Worm (Caenorhabditis elegans) whole organism, L1 larva: ENCODE measurements around the gene lido-1.

Experiments
- C34B4.2 ChIP-seq: sonication (generic microtip); optimal IDR thresholded peaks from 2 replicates; lab custom pipeline; 2017; ENCODE audit warnings: mild to moderate bottlenecking, missing genetic modification characterization, missing compliant biosample characterization
- blmp-1 ChIP-seq: fragments of 150-350 bp; optimal IDR thresholded peaks from 2 replicates; lab custom pipeline; 2014; ENCODE audit warnings: missing biosample characterization, missing genetic modification characterization
- ceh-8 ChIP-seq: fragments of 200-800 bp; sonication (Bioruptor generic); optimal IDR thresholded peaks from 2 replicates; lab custom pipeline; 2018; ENCODE audit warnings: mild to moderate bottlenecking, missing genetic modification characterization, moderate library complexity, missing compliant biosample characterization
- ceh-88 ChIP-seq: fragments of 200-800 bp; sonication (Bioruptor generic); IDR thresholded peaks from 2 replicates; pipeline ENCODE4 v1.3.6; 2022; ENCODE audit warnings: missing genetic modification characterization, missing compliant biosample characterization
- dpl-1 ChIP-seq, 3 experiments: fragments of 150-350 bp in 2 of 3; sonication (generic microtip) in 1 of 3; optimal IDR thresholded peaks; 2 replicates each; lab custom pipeline; 2014 to 2017; ENCODE audit warnings: missing biosample characterization in 3 of 3, missing genetic modification characterization in 3 of 3, missing genetic modification reagents in 3 of 3
- egl-13 ChIP-seq: sonication (generic microtip); optimal IDR thresholded peaks from 2 replicates; lab custom pipeline; 2016; ENCODE audit warnings: missing genotype, missing genetic modification reagents, missing genetic modification characterization, missing compliant biosample characterization
- elt-3 ChIP-seq, 6 experiments: fragments of 150-350 bp in 1 of 6; sonication (generic microtip); optimal IDR thresholded peaks; 2 replicates each; lab custom pipeline; 2017 to 2018; ENCODE audit warnings: missing biosample characterization in 6 of 6, missing genetic modification characterization in 6 of 6, inconsistent platforms in 1 of 6
- fkh-4 ChIP-seq: sonication (generic microtip); optimal IDR thresholded peaks from 2 replicates; lab custom pipeline; 2016; ENCODE audit warnings: missing compliant biosample characterization, missing genetic modification characterization, borderline replicate concordance
- fkh-8 ChIP-seq: sonication (generic microtip); optimal IDR thresholded peaks from 2 replicates; lab custom pipeline; 2016; ENCODE audit warnings: mild to moderate bottlenecking, missing genetic modification characterization, missing compliant biosample characterization
- isw-1 ChIP-seq: fragments of 200-800 bp; sonication (Bioruptor generic); IDR thresholded peaks from 2 replicates; pipeline ENCODE4 v1.3.6; 2022; ENCODE audit warnings: missing genetic modification characterization, missing compliant biosample characterization
- lin-13 ChIP-seq: fragments of 150-350 bp; optimal IDR thresholded peaks from 2 replicates; lab custom pipeline; 2014; ENCODE audit warnings: missing biosample characterization, missing genetic modification reagents, missing genetic modification characterization
- lin-14 ChIP-seq: fragments of 200-800 bp; sonication (Bioruptor generic); optimal IDR thresholded peaks from 2 replicates; lab custom pipeline; 2018; ENCODE audit warnings: mild to moderate bottlenecking, missing genetic modification characterization, moderate library complexity, missing compliant biosample characterization
- lin-15B ChIP-seq: fragments of 150-350 bp; sonication (generic microtip); optimal IDR thresholded peaks from 3 replicates; lab custom pipeline; 2014; ENCODE audit warnings: missing biosample characterization, missing genetic modification characterization
- lin-35 ChIP-seq, 2 experiments: fragments of 150-350 bp; optimal IDR thresholded peaks; 2 replicates each; lab custom pipeline; 2014; ENCODE audit warnings: missing biosample characterization in 2 of 2, missing genetic modification characterization in 2 of 2, missing genetic modification reagents in 2 of 2
- lin-39 ChIP-seq: fragments of 150-350 bp; optimal IDR thresholded peaks from 2 replicates; lab custom pipeline; 2014; ENCODE audit warnings: missing biosample characterization, missing genetic modification reagents, missing genetic modification characterization
- lsy-2 ChIP-seq, 2 experiments: fragments of 150-350 bp; optimal IDR thresholded peaks; 2 replicates each; lab custom pipeline; 2014; ENCODE audit warnings: missing biosample characterization in 2 of 2, missing genetic modification characterization in 2 of 2
- mdl-1 ChIP-seq, 2 experiments: fragments of 150-350 bp; optimal IDR thresholded peaks; 2 replicates each; lab custom pipeline; 2014 to 2017; ENCODE audit warnings: missing biosample characterization in 2 of 2, missing genetic modification characterization in 2 of 2, inconsistent platforms in 1 of 2
- mef-2 ChIP-seq: fragments of 150-350 bp; optimal IDR thresholded peaks from 2 replicates; lab custom pipeline; 2014; ENCODE audit warnings: missing biosample characterization, missing genetic modification characterization
- nhr-12 ChIP-seq: sonication (generic microtip); optimal IDR thresholded peaks from 2 replicates; lab custom pipeline; 2017; ENCODE audit warnings: missing biosample characterization, missing genetic modification characterization
- nhr-19 ChIP-seq: fragments of 200-800 bp; sonication (Bioruptor generic); conservative IDR thresholded peaks from 2 replicates; pipeline ENCODE4 v1.3.6; 2022; ENCODE audit warnings: missing genetic modification characterization, missing compliant biosample characterization
- nhr-20 ChIP-seq: sonication (generic microtip); optimal IDR thresholded peaks from 2 replicates; lab custom pipeline; 2016; ENCODE audit warnings: mild to moderate bottlenecking, missing genetic modification characterization, missing compliant biosample characterization
- nhr-237 ChIP-seq: fragments of 150-350 bp; optimal IDR thresholded peaks from 2 replicates; lab custom pipeline; 2014; ENCODE audit warnings: missing biosample characterization, missing genetic modification characterization
- nhr-28 ChIP-seq: fragments of 150-350 bp; optimal IDR thresholded peaks from 2 replicates; lab custom pipeline; 2014; ENCODE audit warnings: missing biosample characterization, missing genetic modification characterization
- nhr-71 ChIP-seq: sonication (generic microtip); optimal IDR thresholded peaks from 2 replicates; lab custom pipeline; 2016; ENCODE audit warnings: mild to moderate bottlenecking, missing genetic modification characterization, moderate library complexity, missing compliant biosample characterization
- nhr-76 ChIP-seq: sonication (generic microtip); optimal IDR thresholded peaks from 2 replicates; lab custom pipeline; 2017; ENCODE audit warnings: missing biosample characterization, missing genetic modification characterization
- nhr-77 ChIP-seq: fragments of 150-350 bp; optimal IDR thresholded peaks from 2 replicates; lab custom pipeline; 2014; ENCODE audit warnings: missing biosample characterization, missing genetic modification characterization
- nhr-85 ChIP-seq: sonication (generic microtip); peaks from one replicate; lab custom pipeline; 2016; ENCODE audit warnings: missing genetic modification characterization, inconsistent platforms, missing compliant biosample characterization
- nhr-90 ChIP-seq: sonication (generic microtip); optimal IDR thresholded peaks from 2 replicates; lab custom pipeline; 2016; ENCODE audit warnings: mild to moderate bottlenecking, missing genetic modification characterization, missing compliant biosample characterization; ENCODE audit not compliant: poor library complexity
- pag-3 ChIP-seq: sonication (generic microtip); optimal IDR thresholded peaks from 2 replicates; lab custom pipeline; 2017; ENCODE audit warnings: missing genetic modification characterization, mild to moderate bottlenecking, missing compliant biosample characterization, antibody characterized with exemption, borderline replicate concordance; ENCODE audit not compliant: insufficient read depth
- rnt-1 ChIP-seq: sonication (generic microtip); optimal IDR thresholded peaks from 2 replicates; lab custom pipeline; 2016; ENCODE audit warnings: mild to moderate bottlenecking, missing genetic modification characterization, moderate library complexity, missing compliant biosample characterization
- skn-1 ChIP-seq: fragments of 150-350 bp; optimal IDR thresholded peaks from 2 replicates; lab custom pipeline; 2014; ENCODE audit warnings: missing biosample characterization, missing genetic modification characterization
- snpc-4 ChIP-seq: fragments of 150-350 bp; optimal IDR thresholded peaks from 2 replicates; lab custom pipeline; 2014; ENCODE audit warnings: missing biosample characterization, missing genetic modification characterization
- snu-23 ChIP-seq: sonication (generic microtip); optimal IDR thresholded peaks from 2 replicates; lab custom pipeline; 2016; ENCODE audit warnings: missing genetic modification characterization, missing compliant biosample characterization
- sox-4 ChIP-seq: sonication (generic microtip); optimal IDR thresholded peaks from 2 replicates; lab custom pipeline; 2016; ENCODE audit warnings: missing genetic modification characterization, missing compliant biosample characterization
- sptf-1 ChIP-seq: fragments of 150-350 bp; optimal IDR thresholded peaks from 2 replicates; lab custom pipeline; 2014; ENCODE audit warnings: missing biosample characterization, missing genetic modification characterization
- sup-37 ChIP-seq: fragments of 200-800 bp; sonication (Bioruptor generic); optimal IDR thresholded peaks from 2 replicates; lab custom pipeline; 2018; ENCODE audit warnings: mild to moderate bottlenecking, missing genetic modification characterization, missing compliant biosample characterization
- swsn-7 ChIP-seq: sonication (generic microtip); optimal IDR thresholded peaks from 2 replicates; lab custom pipeline; 2016; ENCODE audit warnings: missing genetic modification characterization, missing compliant biosample characterization
- tbx-2 ChIP-seq: sonication (generic microtip); optimal IDR thresholded peaks from 2 replicates; lab custom pipeline; 2016; ENCODE audit warnings: missing genetic modification characterization, missing compliant biosample characterization
- unc-86 ChIP-seq: sonication (generic microtip); optimal IDR thresholded peaks from 2 replicates; lab custom pipeline; 2016; ENCODE audit warnings: missing genetic modification characterization, missing compliant biosample characterization
- vab-15 ChIP-seq: sonication (generic microtip); optimal IDR thresholded peaks from 2 replicates; lab custom pipeline; 2017; ENCODE audit warnings: missing genotype, mild to moderate bottlenecking, missing genetic modification characterization, missing compliant biosample characterization
- ztf-4 ChIP-seq: fragments of 150-350 bp; optimal IDR thresholded peaks from 2 replicates; lab custom pipeline; 2014; ENCODE audit warnings: missing biosample characterization, missing genetic modification characterization

lido-1 gene

DNA sequence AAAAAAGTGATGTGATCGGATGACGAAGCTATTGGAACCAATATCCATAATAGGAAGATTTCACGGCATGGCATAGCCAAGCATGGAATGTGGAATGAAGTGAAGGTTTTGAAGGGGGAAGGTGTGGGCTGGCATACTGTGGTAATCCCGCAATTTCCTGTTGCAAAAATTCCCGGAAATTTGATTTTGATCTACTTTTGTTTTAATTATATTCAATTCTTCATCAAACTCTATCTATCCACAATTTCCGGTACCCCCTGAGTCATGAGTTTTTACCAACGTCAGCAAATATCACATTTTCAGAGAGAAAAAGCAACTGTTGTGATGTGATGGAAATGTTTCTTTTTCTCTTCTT is 40.9 kb downstream of the lido-1 start, which contains the start of gene gcy-11:
TSS of gene gcy-11 (minus strand) at position 101 of the 355 bp plus-strand sequence.
- TF ChIP-seq nhr-71 (tag; lab: Kevin White, UChicago): peak; percentile 60
- TF ChIP-seq rnt-1 (tag; lab: Kevin White, UChicago): peak; percentile 37
- peak; percentile 23 for TF ChIP-seq fkh-8 (tag; lab: Kevin White, UChicago)
- peak; percentile 6 for TF ChIP-seq snu-23
- TF ChIP-seq lsy-2 (tag; optimal IDR thresholded peaks at IDR 0.05; lab: Kevin White, UChicago): peak; percentile 15 to 18
- peak; percentile 10 for TF ChIP-seq lin-39
- no peak for TF ChIP-seq lin-35 (GFP tag; optimal IDR thresholded peaks at IDR 0.05; lab: Kevin White, UChicago)
- no peak for TF ChIP-seq isw-1

DNA sequence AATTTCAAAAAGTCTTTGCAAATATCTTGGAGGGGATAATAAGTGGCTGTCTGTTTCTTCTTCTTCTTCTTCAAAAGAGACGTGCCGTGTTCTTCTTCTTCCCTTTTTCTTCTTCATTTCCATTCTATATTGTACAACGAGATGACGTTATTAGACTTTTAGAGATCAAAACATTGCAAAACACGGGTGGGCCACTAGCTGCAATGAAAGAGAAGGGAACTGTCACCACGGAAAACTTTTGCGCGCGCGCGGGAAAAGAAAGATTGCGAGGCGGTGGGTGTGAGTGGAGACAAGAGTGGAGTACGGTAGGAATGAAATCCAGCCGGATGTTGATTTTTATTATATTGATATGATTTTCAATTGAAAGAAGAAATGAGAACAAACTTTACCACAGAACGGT is 42.2 kb downstream of the lido-1 start:
- TF ChIP-seq nhr-76 (tag; lab: Kevin White, UChicago) (no peak), blmp-1 (tag; lab: Kevin White, UChicago) (peak; percentile 88), ceh-88 (no peak), mdl-1 (tag; optimal IDR thresholded peaks at IDR 0.05; lab: Kevin White, UChicago) (peak in 1 of 2 experiments; percentile 21), unc-86 (no peak), snpc-4 (tag; lab: Kevin White, UChicago) (no peak), lin-15B (tag; lab: Kevin White, UChicago) (no peak), pag-3 (tag; lab: Kevin White, UChicago) (no peak), nhr-237 (tag; lab: Kevin White, UChicago) (no peak), C34B4.2 (tag; lab: Kevin White, UChicago) (no peak), sox-4 (tag; lab: Kevin White, UChicago) (no peak), nhr-71 (tag; lab: Kevin White, UChicago) (peak; percentile 55), elt-3 (tag; optimal IDR thresholded peaks at IDR 0.05; lab: Kevin White, UChicago) (peak in 2 of 6 experiments; percentile 22 to 64), lsy-2 (tag; optimal IDR thresholded peaks at IDR 0.05; lab: Kevin White, UChicago) (peak in 1 of 2 experiments; percentile 0), mef-2 (tag; lab: Kevin White, UChicago) (no peak), nhr-90 (tag; lab: Kevin White, UChicago) (peak; percentile 43), nhr-12 (tag; lab: Kevin White, UChicago) (no peak), nhr-20 (tag; lab: Kevin White, UChicago) (peak; percentile 46), dpl-1 (GFP tag; optimal IDR thresholded peaks at IDR 0.05; lab: Kevin White, UChicago) (peak in 1 of 3 experiments; percentile 15), sup-37 (GFP tag; lab: Kevin White, UChicago) (no peak), lin-13 (GFP tag; lab: Kevin White, UChicago) (peak; percentile 30), fkh-4 (no peak), vab-15 (tag; lab: Kevin White, UChicago) (no peak), ztf-4 (tag; lab: Kevin White, UChicago) (no peak), lin-14 (GFP tag; lab: Kevin White, UChicago) (peak; percentile 50), sptf-1 (no peak), tbx-2 (peak; percentile 7), isw-1 (no peak), egl-13 (tag; lab: Kevin White, UChicago) (no peak), swsn-7 (tag; lab: Kevin White, UChicago) (no peak), skn-1 (tag; lab: Kevin White, UChicago) (no peak), nhr-19 (GFP tag; lab: Robert Waterston, UW) (0 out of 2 replicates have a peak, but pooled peaks have one; percentile 14), snu-23 (peak; percentile 18), ceh-8 (GFP tag; lab: Kevin White, UChicago) (no peak), nhr-85 (peak; percentile 68), nhr-77 (tag; lab: Kevin White, UChicago) (no peak), nhr-28 (tag; lab: Kevin White, UChicago) (no peak)
